Worm (Caenorhabditis elegans): ENCODE data around the gene snb-1.

DNA sequence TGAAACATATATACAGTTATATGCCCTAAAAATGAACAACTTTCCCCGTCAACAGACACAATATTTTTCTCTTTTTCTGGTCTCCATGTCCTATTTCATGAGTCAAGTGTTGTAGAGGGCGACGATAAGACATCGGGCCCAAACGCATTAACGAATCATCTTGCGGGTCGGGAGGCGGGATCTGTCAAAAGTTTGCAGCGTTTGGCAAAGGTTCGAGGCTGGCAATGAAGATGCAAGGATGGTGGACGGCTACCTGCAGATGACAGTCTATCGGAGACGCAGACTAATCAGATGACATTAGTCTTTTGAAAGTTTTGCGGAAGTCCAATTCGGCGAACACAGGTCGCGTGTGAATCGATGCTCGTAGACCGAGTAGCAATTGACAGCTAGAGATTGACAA lies 35.5 kb downstream of the snb-1 start:
- TF ChIP-seq mab-5 (tag; optimal IDR thresholded peaks at IDR 0.05) (no peak), flh-1 (GFP tag; optimal IDR thresholded peaks at IDR 0.05) (no peak), nhr-28 (tag; optimal IDR thresholded peaks at IDR 0.05) (no peak)

All from whole organism, mixed stage, embryonic.